Worm (Caenorhabditis elegans) whole organism, L4/young adult: Measurements from ENCODE around the gene C56A3.5.

Source experiments
- dao-5 ChIP-seq: sonication (generic microtip); optimal IDR thresholded peaks from 2 replicates; lab custom pipeline; 2016; ENCODE audit warnings: missing genotype, missing genetic modification characterization, moderate library complexity, missing compliant biosample characterization
- him-1 ChIP-seq: sonication (generic microtip); optimal IDR thresholded peaks from 2 replicates; lab custom pipeline; 2016; ENCODE audit warnings: missing genotype, missing genetic modification reagents, missing genetic modification characterization, missing compliant biosample characterization

- TF ChIP-seq dao-5 (tag; lab: Kevin White, UChicago) (no peak), him-1 (tag; lab: Kevin White, UChicago) (no peak)
Observed at ce11 chrV:13589494-13590176, 37.9 kb downstream of the C56A3.5 start, which contains the start of the genes F53F4.2 and F53F4.18.
